Fruit fly (Drosophila melanogaster) whole organism, embryonic: ENCODE results near the gene CG9114.
A peak's percentile ranks its signal among the peaks of the same experiment; 100 is the strongest.

Experiments
- Bgb ChIP-seq: fragments of 200-800 bp; sonication (Bioruptor generic); IDR thresholded peaks from 2 replicates; pipeline ENCODE4 v1.3.6; 2022; ENCODE audit warnings: missing biosample characterization, missing genetic modification characterization; ENCODE audit not compliant: partially characterized antibody
- CG10274 ChIP-seq: fragments of 200-800 bp; sonication (Bioruptor generic); optimal IDR thresholded peaks from 3 replicates; lab custom pipeline; 2017; ENCODE audit warnings: missing biosample characterization, mild to moderate bottlenecking, missing genetic modification characterization
- CG10654 ChIP-seq: fragments of 200-800 bp; sonication (Bioruptor generic); optimal IDR thresholded peaks from 2 replicates; lab custom pipeline; 2016; ENCODE audit warnings: missing biosample characterization, missing genetic modification characterization
- CG10979 ChIP-seq: fragments of 200-800 bp; sonication (Bioruptor generic); optimal IDR thresholded peaks from 2 replicates; lab custom pipeline; 2018; ENCODE audit warnings: missing biosample characterization, mild to moderate bottlenecking, missing genetic modification characterization, moderate library complexity
- CG11085 ChIP-seq: fragments of 200-800 bp; sonication (Bioruptor generic); IDR thresholded peaks from 2 replicates; pipeline ENCODE4 v1.3.6; 2022; ENCODE audit warnings: missing biosample characterization, missing genetic modification characterization
- CG15011 ChIP-seq: fragments of 200-800 bp; sonication (Bioruptor generic); optimal IDR thresholded peaks from 3 replicates; lab custom pipeline; 2018; ENCODE audit warnings: missing biosample characterization, mild to moderate bottlenecking, missing genetic modification characterization
- CG15696 ChIP-seq: fragments of 200-800 bp; sonication (Bioruptor generic); optimal IDR thresholded peaks from 2 replicates; lab custom pipeline; 2019; ENCODE audit warnings: missing biosample characterization, mild to moderate bottlenecking, missing genetic modification characterization, moderate library complexity
- CG16813 ChIP-seq: fragments of 200-800 bp; sonication (Bioruptor generic); IDR thresholded peaks from 3 replicates; pipeline ENCODE4 v1.3.6; 2022; ENCODE audit warnings: missing biosample characterization, missing genetic modification characterization; ENCODE audit not compliant: partially characterized antibody
- CG16863 ChIP-seq: fragments of 200-800 bp; sonication (Bioruptor generic); optimal IDR thresholded peaks from 3 replicates; lab custom pipeline; 2016; ENCODE audit warnings: missing biosample characterization, missing genetic modification characterization
- CG17359 ChIP-seq: fragments of 200-800 bp; sonication (Bioruptor generic); optimal IDR thresholded peaks from 3 replicates; lab custom pipeline; 2018; ENCODE audit warnings: missing biosample characterization, mild to moderate bottlenecking, missing genetic modification characterization, moderate library complexity
- CG17385 ChIP-seq: fragments of 200-800 bp; sonication (Bioruptor generic); optimal IDR thresholded peaks from 3 replicates; lab custom pipeline; 2018; ENCODE audit warnings: missing biosample characterization, mild to moderate bottlenecking, missing genetic modification characterization
- CG17829 ChIP-seq: fragments of 200-800 bp; optimal IDR thresholded peaks from 2 replicates; lab custom pipeline; 2019; ENCODE audit warnings: missing biosample characterization, mild to moderate bottlenecking, missing genetic modification characterization, moderate library complexity
- CG18262 ChIP-seq: fragments of 200-800 bp; optimal IDR thresholded peaks from 3 replicates; lab custom pipeline; 2019; ENCODE audit warnings: missing biosample characterization, mild to moderate bottlenecking, missing genetic modification characterization, moderate library complexity
- CG6765 ChIP-seq: fragments of 200-800 bp; sonication (Bioruptor generic); optimal IDR thresholded peaks from 3 replicates; lab custom pipeline; 2017; ENCODE audit warnings: missing biosample characterization, mild to moderate bottlenecking, missing genetic modification characterization
- CG6854 ChIP-seq: fragments of 200-800 bp; sonication (Bioruptor generic); optimal IDR thresholded peaks from 3 replicates; lab custom pipeline; 2017; ENCODE audit warnings: missing biosample characterization, mild to moderate bottlenecking, missing genetic modification characterization
- CG7928 ChIP-seq: fragments of 200-800 bp; sonication (Bioruptor generic); optimal IDR thresholded peaks from 2 replicates; lab custom pipeline; 2017; ENCODE audit warnings: missing biosample characterization, mild to moderate bottlenecking, missing genetic modification characterization
- CG7987 ChIP-seq: fragments of 200-800 bp; sonication (Bioruptor generic); optimal IDR thresholded peaks from 2 replicates; lab custom pipeline; 2018; ENCODE audit warnings: missing biosample characterization, mild to moderate bottlenecking, missing genetic modification characterization, moderate library complexity
- CG8290 ChIP-seq, 3 experiments: fragments of 200-800 bp; sonication (Bioruptor generic); optimal IDR thresholded peaks; 2 replicates each; lab custom pipeline; 2016 to 2019; ENCODE audit warnings: missing biosample characterization in 3 of 3, missing genetic modification characterization in 3 of 3, mild to moderate bottlenecking in 2 of 3, moderate library complexity in 1 of 3
- CG9437 ChIP-seq: fragments of 200-800 bp; sonication (Bioruptor generic); optimal IDR thresholded peaks from 2 replicates; lab custom pipeline; 2018; ENCODE audit warnings: missing biosample characterization, mild to moderate bottlenecking, missing genetic modification characterization
- Dll ChIP-seq: fragments of 200-800 bp; sonication (Bioruptor generic); IDR thresholded peaks from 4 replicates; pipeline ENCODE4 v1.3.6; 2022; ENCODE audit warnings: missing biosample characterization, missing genetic modification characterization; ENCODE audit not compliant: partially characterized antibody
- Dp ChIP-seq: fragments of 200-800 bp; sonication (Bioruptor generic); optimal IDR thresholded peaks from 2 replicates; lab custom pipeline; 2018; ENCODE audit warnings: missing biosample characterization, mild to moderate bottlenecking, missing genetic modification characterization, moderate library complexity
- Elba2 ChIP-seq: fragments of 200-800 bp; sonication (Bioruptor generic); optimal IDR thresholded peaks from 3 replicates; lab custom pipeline; 2016; ENCODE audit warnings: missing biosample characterization, missing genetic modification characterization
- H15 ChIP-seq: fragments of 200-800 bp; sonication (Bioruptor generic); IDR thresholded peaks from 3 replicates; pipeline ENCODE4 v1.3.6; 2022; ENCODE audit warnings: missing biosample characterization, missing genetic modification characterization
- Max ChIP-seq: fragments of 200-800 bp; sonication (Bioruptor generic); optimal IDR thresholded peaks from 2 replicates; lab custom pipeline; 2016; ENCODE audit warnings: missing biosample characterization, mild to moderate bottlenecking, missing genetic modification characterization
- Myb ChIP-seq: fragments of 200-800 bp; sonication (Bioruptor generic); optimal IDR thresholded peaks from 2 replicates; lab custom pipeline; 2016; ENCODE audit warnings: missing biosample characterization, missing genetic modification characterization
- NC2β ChIP-seq: fragments of 200-800 bp; sonication (Bioruptor generic); optimal IDR thresholded peaks from 2 replicates; lab custom pipeline; 2016; ENCODE audit warnings: missing biosample characterization, missing genetic modification characterization
- NFAT ChIP-seq: fragments of 200-800 bp; sonication (Bioruptor generic); IDR thresholded peaks from 2 replicates; pipeline ENCODE4 v1.3.6; 2022; ENCODE audit warnings: missing biosample characterization, missing genetic modification characterization
- Sox102F ChIP-seq: fragments of 200-800 bp; sonication (Bioruptor generic); optimal IDR thresholded peaks from 2 replicates; lab custom pipeline; 2018; ENCODE audit warnings: missing biosample characterization, mild to moderate bottlenecking, missing genetic modification characterization, moderate library complexity
- bigmax ChIP-seq: fragments of 200-800 bp; sonication (Bioruptor generic); optimal IDR thresholded peaks from 2 replicates; lab custom pipeline; 2018; ENCODE audit warnings: missing biosample characterization, mild to moderate bottlenecking, missing genetic modification characterization
- br ChIP-seq: fragments of >200 bp; optimal IDR thresholded peaks from 2 replicates; lab custom pipeline; 2017
- dpn ChIP-seq, 2 experiments: fragments of 200-800 bp; sonication (Bioruptor generic); optimal IDR thresholded peaks; 3 replicates each; lab custom pipeline; 2016; ENCODE audit warnings: missing biosample characterization in 2 of 2, missing genetic modification characterization in 2 of 2
- eve ChIP-seq, 2 experiments: fragments of >200 bp; optimal IDR thresholded peaks; 2 replicates each; lab custom pipeline; 2017; ENCODE audit warnings: missing biosample characterization in 2 of 2, missing genetic modification characterization in 2 of 2
- fd3F ChIP-seq: fragments of 200-800 bp; sonication (Bioruptor generic); optimal IDR thresholded peaks from 2 replicates; lab custom pipeline; 2018; ENCODE audit warnings: missing biosample characterization, mild to moderate bottlenecking, missing genetic modification characterization, moderate library complexity
- gem ChIP-seq: fragments of 200-800 bp; sonication (Bioruptor generic); optimal IDR thresholded peaks from 2 replicates; lab custom pipeline; 2019; ENCODE audit warnings: missing biosample characterization, mild to moderate bottlenecking, missing genetic modification characterization, moderate library complexity
- h ChIP-seq: fragments of >200 bp; optimal IDR thresholded peaks from 2 replicates; lab custom pipeline; 2017
- jing ChIP-seq: fragments of 200-800 bp; sonication (Bioruptor generic); optimal IDR thresholded peaks from 2 replicates; lab custom pipeline; 2018; ENCODE audit warnings: missing biosample characterization, mild to moderate bottlenecking, missing genetic modification characterization
- jumu ChIP-seq: fragments of 200-800 bp; sonication (Bioruptor generic); optimal IDR thresholded peaks from 3 replicates; lab custom pipeline; 2016; ENCODE audit warnings: missing biosample characterization, missing genetic modification characterization
- lab ChIP-seq: fragments of 200-800 bp; sonication (Bioruptor generic); optimal IDR thresholded peaks from 3 replicates; lab custom pipeline; 2017; ENCODE audit warnings: missing biosample characterization, missing genetic modification characterization, mild to moderate bottlenecking, moderate library complexity, missing genetic modification reagents
- mam ChIP-seq: fragments of 200-800 bp; sonication (Bioruptor generic); optimal IDR thresholded peaks from 3 replicates; lab custom pipeline; 2016; ENCODE audit warnings: missing biosample characterization, missing genetic modification characterization
- nom ChIP-seq: fragments of 200-800 bp; sonication (Bioruptor generic); optimal IDR thresholded peaks from 2 replicates; lab custom pipeline; 2017; ENCODE audit warnings: missing biosample characterization, missing genetic modification characterization, mild to moderate bottlenecking, moderate library complexity, missing genetic modification reagents
- onecut ChIP-seq: fragments of 200-800 bp; sonication (Bioruptor generic); IDR thresholded peaks from 2 replicates; pipeline ENCODE4 v1.3.6; 2022; ENCODE audit warnings: missing biosample characterization, missing genetic modification characterization
- pfk ChIP-seq: fragments of 200-800 bp; sonication (Bioruptor generic); optimal IDR thresholded peaks from 2 replicates; lab custom pipeline; 2018; ENCODE audit warnings: missing biosample characterization, mild to moderate bottlenecking, missing genetic modification characterization, moderate library complexity
- phol ChIP-seq: fragments of 200-800 bp; sonication (Bioruptor generic); optimal IDR thresholded peaks from 3 replicates; lab custom pipeline; 2018; ENCODE audit warnings: missing biosample characterization, mild to moderate bottlenecking, missing genetic modification characterization, moderate library complexity
- run ChIP-seq: fragments of 200-800 bp; sonication (Bioruptor generic); optimal IDR thresholded peaks from 3 replicates; lab custom pipeline; 2018; ENCODE audit warnings: missing biosample characterization, mild to moderate bottlenecking, missing genetic modification characterization
- salm ChIP-seq: fragments of 200-800 bp; sonication (Bioruptor generic); optimal IDR thresholded peaks from 2 replicates; lab custom pipeline; 2018; ENCODE audit warnings: missing biosample characterization, mild to moderate bottlenecking, missing genetic modification characterization
- slou ChIP-seq: fragments of 200-800 bp; sonication (Bioruptor generic); optimal IDR thresholded peaks from 3 replicates; lab custom pipeline; 2016; ENCODE audit warnings: missing biosample characterization, missing genetic modification characterization
- sr ChIP-seq: fragments of 200-800 bp; sonication (Bioruptor generic); IDR thresholded peaks from 3 replicates; pipeline ENCODE4 v1.3.6; 2022; ENCODE audit warnings: missing biosample characterization, missing genetic modification characterization
- sug ChIP-seq: fragments of 200-800 bp; optimal IDR thresholded peaks from 2 replicates; lab custom pipeline; 2019; ENCODE audit warnings: missing biosample characterization, mild to moderate bottlenecking, missing genetic modification characterization, moderate library complexity
- trem ChIP-seq: fragments of 200-800 bp; optimal IDR thresholded peaks from 3 replicates; lab custom pipeline; 2019; ENCODE audit warnings: missing biosample characterization, mild to moderate bottlenecking, missing genetic modification characterization, moderate library complexity
- unpg ChIP-seq: fragments of 200-800 bp; sonication (Bioruptor generic); optimal IDR thresholded peaks from 3 replicates; lab custom pipeline; 2018; ENCODE audit warnings: missing biosample characterization, mild to moderate bottlenecking, missing genetic modification characterization, moderate library complexity

Gene CG9114

DNA sequence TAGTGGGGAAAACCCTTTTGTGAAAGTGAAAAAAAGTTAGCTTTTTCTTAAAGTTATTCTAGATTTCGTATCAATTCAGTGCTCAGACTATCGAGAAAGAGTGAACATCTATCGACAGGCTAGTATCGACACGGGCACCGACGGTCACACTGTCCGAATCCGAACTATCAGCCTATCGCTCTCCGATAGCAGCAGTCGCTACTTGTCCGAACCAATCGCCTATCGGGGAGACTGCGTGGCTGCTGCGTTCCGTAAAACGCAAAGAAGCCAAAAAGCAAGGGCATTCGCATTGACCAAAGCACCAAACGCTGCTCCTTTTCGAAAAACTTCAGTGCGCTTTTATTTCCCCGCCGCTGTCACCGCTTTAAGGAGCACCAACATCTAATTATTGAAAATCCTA lies 13.7 kb downstream of the CG9114 start, which contains the start of gene Top1 (continued):
- TF ChIP-seq CG9437 (GFP tag; lab: Kevin White, UChicago) = peak; percentile 71
- no peak for TF ChIP-seq CG15696
- peak; percentile 9 for TF ChIP-seq CG17359 (tag; lab: Kevin White, UChicago)
- TF ChIP-seq NC2β = peak; percentile 7
- TF ChIP-seq CG10979 (tag; lab: Kevin White, UChicago) = no peak
- TF ChIP-seq unpg (GFP tag; lab: Kevin White, UChicago) = no peak
- TF ChIP-seq dpn (GFP tag; optimal IDR thresholded peaks at IDR 0.05; lab: Kevin White, UChicago) = peak in 1 of 2 experiments; percentile 40
- TF ChIP-seq fd3F = no peak
- no peak for TF ChIP-seq gem (tag; lab: Kevin White, UChicago)
- TF ChIP-seq Dll (GFP tag; lab: Robert Waterston, UW) = peak; percentile 90
- peak; percentile 40 for TF ChIP-seq sug
- TF ChIP-seq Bgb = peak; percentile 99
- no peak for TF ChIP-seq jing (GFP tag; lab: Kevin White, UChicago)
- TF ChIP-seq CG15011 (GFP tag; lab: Kevin White, UChicago) = no peak
- TF ChIP-seq CG7928 = peak; percentile 28
- peak; percentile 31 for TF ChIP-seq Dp
- TF ChIP-seq lab (GFP tag; lab: Kevin White, UChicago) = peak; percentile 64
- peak; percentile 39 for TF ChIP-seq CG7987 (GFP tag; lab: Kevin White, UChicago)
- TF ChIP-seq phol (tag; lab: Kevin White, UChicago) = no peak
- peak; percentile 97 for TF ChIP-seq CG16813 (GFP tag; lab: Robert Waterston, UW)
- TF ChIP-seq salm (tag; lab: Kevin White, UChicago) = no peak
- peak; percentile 5 for TF ChIP-seq nom (GFP tag; lab: Kevin White, UChicago)
- peak; percentile 33 for TF ChIP-seq trem (tag; lab: Kevin White, UChicago)
- no peak for TF ChIP-seq bigmax (GFP tag; lab: Kevin White, UChicago)
- TF ChIP-seq CG8290 (GFP tag; optimal IDR thresholded peaks at IDR 0.05; lab: Kevin White, UChicago) = peak; percentile 22
- TF ChIP-seq CG8290 (tag; optimal IDR thresholded peaks at IDR 0.05; lab: Kevin White, UChicago) = peak in 1 of 2 experiments; percentile 84
- TF ChIP-seq Myb (GFP tag; lab: Kevin White, UChicago) = peak; percentile 52
- TF ChIP-seq CG18262 = no peak
- TF ChIP-seq CG6854 (GFP tag; lab: Kevin White, UChicago) = no peak
- TF ChIP-seq eve (GFP tag; optimal IDR thresholded peaks at IDR 0.05; lab: Kevin White, UChicago) = no peak
- TF ChIP-seq CG10274 = no peak
- peak; percentile 72 for TF ChIP-seq NFAT (GFP tag; lab: Robert Waterston, UW)
- no peak for TF ChIP-seq run
- TF ChIP-seq Elba2 (GFP tag; lab: Kevin White, UChicago) = no peak
- peak; percentile 34 for TF ChIP-seq CG17829 (tag; lab: Kevin White, UChicago)
- TF ChIP-seq CG11085 (GFP tag; lab: Robert Waterston, UW) = peak; percentile 43; the same call in 1 of the 2 replicates
- TF ChIP-seq onecut (GFP tag; lab: Robert Waterston, UW) = peak; percentile 41; the same call in 1 of the 2 replicates
- TF ChIP-seq CG16863 = no peak
- TF ChIP-seq h (lab: Kevin White, UChicago) = no peak
- TF ChIP-seq br (lab: Kevin White, UChicago) = no peak
- TF ChIP-seq jumu (GFP tag; lab: Kevin White, UChicago) = peak; percentile 19
- TF ChIP-seq sr = no peak
- no peak for TF ChIP-seq Sox102F (GFP tag; lab: Kevin White, UChicago)
- peak; percentile 29 for TF ChIP-seq CG6765
- TF ChIP-seq Max (GFP tag; lab: Kevin White, UChicago) = no peak
- peak; percentile 64 for TF ChIP-seq mam
- TF ChIP-seq CG17385 (GFP tag; lab: Kevin White, UChicago) = no peak
- no peak for TF ChIP-seq CG10654 (GFP tag; lab: Kevin White, UChicago)
- no peak for TF ChIP-seq slou (GFP tag; lab: Kevin White, UChicago)
- 0 out of 3 replicates have a peak, but pooled peaks have one; percentile 16 for TF ChIP-seq H15
- no peak for TF ChIP-seq pfk (GFP tag; lab: Kevin White, UChicago)
